Worm (Caenorhabditis elegans): ENCODE data around the gene mpst-3.

Gene mpst-3

ce11 chrV:14948566-14948965 lies 53.1 kb downstream of the mpst-3 start (continued):
- TF ChIP-seq lsy-2 (tag; optimal IDR thresholded peaks at IDR 0.05) = peak in 1 of 2 experiments; percentile 35
- no peak for TF ChIP-seq vab-15 (tag; optimal IDR thresholded peaks at IDR 0.05)
- TF ChIP-seq lir-3 (tag; optimal IDR thresholded peaks at IDR 0.05; ENCODE audit: poor library complexity) = no peak
- no peak for TF ChIP-seq nhr-47 (tag; optimal IDR thresholded peaks at IDR 0.05)
- no peak for TF ChIP-seq nhr-90 (tag; optimal IDR thresholded peaks at IDR 0.05; ENCODE audit: poor library complexity)
- TF ChIP-seq fos-1 (tag; optimal IDR thresholded peaks at IDR 0.05) = no peak
- TF ChIP-seq efl-3 (GFP tag; optimal IDR thresholded peaks at IDR 0.05) = no peak
- TF ChIP-seq nhr-19 (GFP tag; conservative IDR thresholded peaks at IDR 0.05) = no peak
- TF ChIP-seq lin-35 (GFP tag; optimal IDR thresholded peaks at IDR 0.05) = peak; percentile 21 to 52
- TF ChIP-seq snpc-4 (tag; optimal IDR thresholded peaks at IDR 0.05) = no peak
- TF ChIP-seq lin-15B (tag; optimal IDR thresholded peaks at IDR 0.05) = no peak
- no peak for TF ChIP-seq mab-9 (GFP tag; IDR thresholded peaks at IDR 0.05)
- TF ChIP-seq nhr-76 (tag; optimal IDR thresholded peaks at IDR 0.05) = no peak
- no peak for TF ChIP-seq nhr-71 (tag; optimal IDR thresholded peaks at IDR 0.05)
- no peak for TF ChIP-seq ceh-63 (GFP tag; optimal IDR thresholded peaks at IDR 0.05)
- TF ChIP-seq nhr-11 (tag; optimal IDR thresholded peaks at IDR 0.05) = no peak
- no peak for TF ChIP-seq unc-30 (tag; optimal IDR thresholded peaks at IDR 0.05)
- TF ChIP-seq aly-2 (tag; optimal IDR thresholded peaks at IDR 0.05) = no peak
- TF ChIP-seq lin-14 (GFP tag; optimal IDR thresholded peaks at IDR 0.05) = peak; percentile 77
- no peak for TF ChIP-seq nhr-12 (tag; optimal IDR thresholded peaks at IDR 0.05)
- TF ChIP-seq hlh-4 (tag; optimal IDR thresholded peaks at IDR 0.05) = no peak
- no peak for TF ChIP-seq C04F5.9 (tag; optimal IDR thresholded peaks at IDR 0.05)
- no peak for TF ChIP-seq nhr-237 (tag; optimal IDR thresholded peaks at IDR 0.05)
- no peak for TF ChIP-seq ets-5 (GFP tag; IDR thresholded peaks at IDR 0.05)
- TF ChIP-seq grh-1 (GFP tag; IDR thresholded peaks at IDR 0.05) = no peak
- TF ChIP-seq egl-13 (tag; optimal IDR thresholded peaks at IDR 0.05) = no peak
- TF ChIP-seq ztf-11 (tag; optimal IDR thresholded peaks at IDR 0.05) = peak in 1 of 2 experiments; percentile 6
- TF ChIP-seq ama-1 (optimal IDR thresholded peaks at IDR 0.05) = peak; percentile 36
- TF ChIP-seq rnt-1 (tag; optimal IDR thresholded peaks at IDR 0.05) = no peak
- no peak for TF ChIP-seq fkh-10 (GFP tag; optimal IDR thresholded peaks at IDR 0.05)
- TF ChIP-seq nhr-84 (tag; optimal IDR thresholded peaks at IDR 0.05) = no peak
